Fruit fly (Drosophila melanogaster) whole organism, adult: ENCODE measurements around the gene ec.

Experiments
- CG11617 ChIP-seq: fragments of 200-800 bp; sonication (Bioruptor generic); optimal IDR thresholded peaks from 2 replicates; lab custom pipeline; 2017; ENCODE audit warnings: mild to moderate bottlenecking, missing biosample characterization, missing genetic modification reagents, missing genetic modification characterization
- CG12768 ChIP-seq: fragments of 200-800 bp; sonication (Bioruptor generic); optimal IDR thresholded peaks from 2 replicates; lab custom pipeline; 2017; ENCODE audit warnings: missing biosample characterization, missing genetic modification characterization, mild to moderate bottlenecking, moderate library complexity, missing genetic modification reagents
- CG14711 ChIP-seq: fragments of 200-800 bp; sonication (Bioruptor generic); optimal IDR thresholded peaks from 2 replicates; lab custom pipeline; 2018; ENCODE audit warnings: missing biosample characterization, mild to moderate bottlenecking, missing genetic modification characterization, moderate library complexity
- CG1620 ChIP-seq: fragments of 200-800 bp; sonication (Bioruptor generic); optimal IDR thresholded peaks from 2 replicates; lab custom pipeline; 2016; ENCODE audit warnings: missing biosample characterization, missing genetic modification characterization
- CG33017 ChIP-seq: fragments of 200-800 bp; sonication (Bioruptor generic); optimal IDR thresholded peaks from 2 replicates; lab custom pipeline; 2018; ENCODE audit warnings: missing biosample characterization, mild to moderate bottlenecking, missing genetic modification characterization, moderate library complexity
- CG5204 ChIP-seq: fragments of 200-800 bp; sonication (Bioruptor generic); optimal IDR thresholded peaks from 2 replicates; lab custom pipeline; 2016; ENCODE audit warnings: missing biosample characterization, missing genetic modification characterization
- CG7045 ChIP-seq: fragments of 200-800 bp; sonication (Bioruptor generic); optimal IDR thresholded peaks from 2 replicates; lab custom pipeline; 2017; ENCODE audit warnings: missing biosample characterization, mild to moderate bottlenecking, missing genetic modification characterization
- CG7101 ChIP-seq: fragments of 200-800 bp; sonication (Bioruptor generic); optimal IDR thresholded peaks from 2 replicates; lab custom pipeline; 2018; ENCODE audit warnings: missing biosample characterization, mild to moderate bottlenecking, missing genetic modification characterization, moderate library complexity
- Clk ChIP-seq: fragments of 200-800 bp; sonication (Bioruptor generic); optimal IDR thresholded peaks from 2 replicates; lab custom pipeline; 2017; ENCODE audit warnings: missing biosample characterization, missing genetic modification characterization
- Crg-1 ChIP-seq: fragments of 200-800 bp; sonication (Bioruptor generic); optimal IDR thresholded peaks from 2 replicates; lab custom pipeline; 2016; ENCODE audit warnings: missing biosample characterization, missing genetic modification characterization
- Hr96 ChIP-seq: fragments of 200-800 bp; sonication (Bioruptor generic); optimal IDR thresholded peaks from 2 replicates; lab custom pipeline; 2016; ENCODE audit warnings: missing biosample characterization, missing genetic modification characterization
- bab1 ChIP-seq: fragments of 200-800 bp; sonication (Bioruptor generic); optimal IDR thresholded peaks from 3 replicates; lab custom pipeline; 2019; ENCODE audit warnings: missing biosample characterization, mild to moderate bottlenecking, missing genetic modification characterization, moderate library complexity
- cic ChIP-seq: fragments of 200-800 bp; sonication (Bioruptor generic); optimal IDR thresholded peaks from 2 replicates; lab custom pipeline; 2017; ENCODE audit warnings: missing biosample characterization, mild to moderate bottlenecking, missing genetic modification characterization, moderate library complexity
- cnc ChIP-seq, 2 experiments: fragments of >200 bp; optimal IDR thresholded peaks; 2 replicates each; lab custom pipeline; 2017
- kay ChIP-seq: fragments of 200-800 bp; sonication (Bioruptor generic); peaks from one replicate; lab custom pipeline; 2016; ENCODE audit warnings: missing biosample characterization, missing genetic modification characterization, borderline replicate concordance
- ovo ChIP-seq: fragments of 200-800 bp; sonication (Bioruptor generic); optimal IDR thresholded peaks from 2 replicates; lab custom pipeline; 2016; ENCODE audit warnings: missing biosample characterization, missing genetic modification characterization
- pad ChIP-seq: fragments of 200-800 bp; sonication (Bioruptor generic); optimal IDR thresholded peaks from 3 replicates; lab custom pipeline; 2017; ENCODE audit warnings: missing biosample characterization, missing genetic modification characterization, mild to moderate bottlenecking, moderate library complexity, missing genetic modification reagents
- tj ChIP-seq: fragments of 200-800 bp; sonication (Bioruptor generic); optimal IDR thresholded peaks from 3 replicates; lab custom pipeline; 2017; ENCODE audit warnings: missing biosample characterization, mild to moderate bottlenecking, missing genetic modification characterization, moderate library complexity
- toe ChIP-seq: fragments of 200-800 bp; sonication (Bioruptor generic); optimal IDR thresholded peaks from 2 replicates; lab custom pipeline; 2016; ENCODE audit warnings: missing biosample characterization, missing genetic modification characterization

ec gene

dm6 chrX:3846393-3846792, 34.9 kb downstream of the ec start:
- no peak for TF ChIP-seq CG5204
- TF ChIP-seq ovo (GFP tag; lab: Kevin White, UChicago) = no peak
- TF ChIP-seq tj (GFP tag; lab: Kevin White, UChicago) = no peak
- TF ChIP-seq kay (GFP tag; lab: Kevin White, UChicago) = no peak
- no peak for TF ChIP-seq CG1620
- TF ChIP-seq Hr96 (GFP tag; lab: Kevin White, UChicago) = no peak
- TF ChIP-seq Crg-1 (GFP tag; lab: Kevin White, UChicago) = no peak

- TF ChIP-seq tj (GFP tag; lab: Kevin White, UChicago) (peak; percentile 96), CG14711 (tag; lab: Kevin White, UChicago) (no peak)
Measured at dm6 chrX:3849419-3850028, 38.0 kb downstream of the ec start.

dm6 chrX:3861183-3861582, 49.7 kb downstream of the ec start:
- TF ChIP-seq kay (GFP tag; lab: Kevin White, UChicago) = no peak
- TF ChIP-seq toe (GFP tag; lab: Kevin White, UChicago) = no peak
- TF ChIP-seq cic (GFP tag; lab: Kevin White, UChicago) = peak; percentile 33
- TF ChIP-seq pad (GFP tag; lab: Kevin White, UChicago) = no peak

dm6 chrX:3862319-3862919, 50.9 kb downstream of the ec start:
- TF ChIP-seq cnc (optimal IDR thresholded peaks at IDR 0.05; lab: Kevin White, UChicago) (peak in 1 of 2 experiments; percentile 23), pad (GFP tag; lab: Kevin White, UChicago) (no peak), Crg-1 (GFP tag; lab: Kevin White, UChicago) (no peak), CG14711 (tag; lab: Kevin White, UChicago) (no peak), CG11617 (GFP tag; lab: Kevin White, UChicago) (no peak), CG7045 (GFP tag; lab: Kevin White, UChicago) (peak; percentile 23), Hr96 (GFP tag; lab: Kevin White, UChicago) (peak; percentile 7), bab1 (GFP tag; lab: Kevin White, UChicago) (no peak), toe (GFP tag; lab: Kevin White, UChicago) (peak; percentile 46)

- TF ChIP-seq kay (GFP tag; lab: Kevin White, UChicago) (no peak), CG14711 (tag; lab: Kevin White, UChicago) (no peak), ovo (GFP tag; lab: Kevin White, UChicago) (peak; percentile 39), cnc (optimal IDR thresholded peaks at IDR 0.05; lab: Kevin White, UChicago) (no peak), CG11617 (GFP tag; lab: Kevin White, UChicago) (no peak), toe (GFP tag; lab: Kevin White, UChicago) (no peak), tj (GFP tag; lab: Kevin White, UChicago) (no peak)
Measured at dm6 chrX:3866104-3866503, 54.6 kb downstream of the ec start.

- TF ChIP-seq CG7101 (tag; lab: Kevin White, UChicago) (no peak), tj (GFP tag; lab: Kevin White, UChicago) (no peak), ovo (GFP tag; lab: Kevin White, UChicago) (no peak), bab1 (GFP tag; lab: Kevin White, UChicago) (no peak), CG1620 (no peak), Clk (no peak), toe (GFP tag; lab: Kevin White, UChicago) (no peak), Hr96 (GFP tag; lab: Kevin White, UChicago) (no peak), cnc (optimal IDR thresholded peaks at IDR 0.05; lab: Kevin White, UChicago) (no peak), Crg-1 (GFP tag; lab: Kevin White, UChicago) (no peak), CG12768 (GFP tag; lab: Kevin White, UChicago) (no peak), pad (GFP tag; lab: Kevin White, UChicago) (no peak), CG11617 (GFP tag; lab: Kevin White, UChicago) (no peak), CG33017 (tag; lab: Kevin White, UChicago) (no peak), CG7045 (GFP tag; lab: Kevin White, UChicago) (no peak)
Measured at dm6 chrX:3866844-3867457, 55.5 kb downstream of the ec start.

dm6 chrX:3867782-3868181, 56.3 kb downstream of the ec start:
- TF ChIP-seq CG33017 (tag; lab: Kevin White, UChicago) = no peak
- no peak for TF ChIP-seq CG12768 (GFP tag; lab: Kevin White, UChicago)
- no peak for TF ChIP-seq CG7045 (GFP tag; lab: Kevin White, UChicago)
- no peak for TF ChIP-seq CG14711 (tag; lab: Kevin White, UChicago)
- TF ChIP-seq kay (GFP tag; lab: Kevin White, UChicago) = no peak
- peak; percentile 87 for TF ChIP-seq ovo (GFP tag; lab: Kevin White, UChicago)
- TF ChIP-seq CG5204 = no peak
- TF ChIP-seq pad (GFP tag; lab: Kevin White, UChicago) = peak; percentile 96
- TF ChIP-seq tj (GFP tag; lab: Kevin White, UChicago) = no peak
- TF ChIP-seq CG11617 (GFP tag; lab: Kevin White, UChicago) = no peak
